Fruit fly (Drosophila melanogaster) whole organism, pupa: ENCODE results near the gene dcma.

Source experiments
- CG15710 ChIP-seq: fragments of 200-800 bp; sonication (Bioruptor generic); optimal IDR thresholded peaks from 2 replicates; lab custom pipeline; 2018; ENCODE audit warnings: missing biosample characterization, mild to moderate bottlenecking, missing genetic modification characterization, moderate library complexity
- CG32121 ChIP-seq: fragments of 200-800 bp; sonication (Bioruptor generic); IDR thresholded peaks from 2 replicates; pipeline ENCODE4 v1.3.6; 2022; ENCODE audit warnings: missing biosample characterization, missing genetic modification characterization
- CG8159 ChIP-seq: fragments of 200-800 bp; sonication (Bioruptor generic); optimal IDR thresholded peaks from 3 replicates; lab custom pipeline; 2018; ENCODE audit warnings: missing biosample characterization, mild to moderate bottlenecking, missing genetic modification characterization, moderate library complexity
- CG9948 ChIP-seq: fragments of 200-800 bp; sonication (Bioruptor generic); optimal IDR thresholded peaks from 2 replicates; lab custom pipeline; 2018; ENCODE audit warnings: missing biosample characterization, mild to moderate bottlenecking, missing genetic modification characterization, moderate library complexity
- EcR ChIP-seq: fragments of 200-800 bp; sonication (Bioruptor generic); optimal IDR thresholded peaks from 3 replicates; lab custom pipeline; 2019; ENCODE audit warnings: missing biosample characterization, missing genetic modification characterization, mild to moderate bottlenecking, moderate library complexity, missing genetic modification reagents
- Ets98B ChIP-seq: fragments of 200-800 bp; sonication (Bioruptor generic); IDR thresholded peaks from 2 replicates; pipeline ENCODE4 v1.3.6; 2022; ENCODE audit warnings: missing biosample characterization, missing genetic modification characterization
- Snoo ChIP-seq: fragments of 200-800 bp; sonication (Bioruptor generic); optimal IDR thresholded peaks from 3 replicates; lab custom pipeline; 2017; ENCODE audit warnings: missing biosample characterization, mild to moderate bottlenecking, missing genetic modification characterization, inconsistent platforms
- fd96Ca ChIP-seq: fragments of 200-800 bp; sonication (Bioruptor generic); IDR thresholded peaks from 3 replicates; pipeline ENCODE4 v1.3.6; 2022; ENCODE audit warnings: missing biosample characterization, missing genetic modification characterization

dcma gene

DNA sequence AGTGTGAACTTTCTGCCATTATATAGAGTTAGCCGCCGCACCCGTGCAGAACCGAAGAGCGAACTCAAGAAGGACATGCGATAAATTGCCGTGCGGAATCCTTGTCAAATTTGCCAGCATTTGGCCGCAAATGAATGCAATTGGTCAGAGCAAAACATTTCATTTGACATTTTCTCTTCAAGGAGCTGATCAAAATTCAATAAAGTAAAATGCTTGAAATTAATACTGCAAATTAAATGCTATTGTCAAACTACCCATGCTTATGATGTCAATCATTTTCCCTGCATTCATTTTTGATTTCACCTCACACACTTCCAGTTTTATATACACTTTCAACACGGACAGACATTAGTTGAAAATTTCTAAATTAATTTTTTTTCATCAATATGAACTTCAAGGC, 68.1 kb downstream of the dcma start, which contains the start of gene CG42523:
Gene CG42523 (plus strand): TSS at position 301 of the 400 bp plus-strand sequence.
- TF ChIP-seq CG8159 (tag; lab: Kevin White, UChicago) (no peak), EcR (GFP tag; lab: Kevin White, UChicago) (no peak), CG32121 (GFP tag; lab: Robert Waterston, UW) (no peak), CG15710 (no peak), Snoo (tag; lab: Kevin White, UChicago) (no peak), CG9948 (no peak), Ets98B (GFP tag; lab: Robert Waterston, UW) (no peak), fd96Ca (GFP tag; lab: Robert Waterston, UW) (no peak)
- TF ChIP-seq, all 21 proteins: peak for 0
